Worm (Caenorhabditis elegans) whole organism, late embryonic: Measurements from ENCODE around the gene kel-1.
A peak's percentile ranks its signal among the peaks of the same experiment; 100 is the strongest.

Experiments
- C38D4.7 ChIP-seq: fragments of 200-800 bp; sonication (Bioruptor generic); optimal IDR thresholded peaks from 2 replicates; lab custom pipeline; 2018; ENCODE audit warnings: mild to moderate bottlenecking, missing genetic modification characterization, moderate library complexity, missing compliant biosample characterization
- F13H6.1 ChIP-seq: sonication (generic microtip); optimal IDR thresholded peaks from 2 replicates; lab custom pipeline; 2016; ENCODE audit warnings: missing genetic modification characterization, missing compliant biosample characterization
- Y22D7AL.16 ChIP-seq: sonication (generic microtip); optimal IDR thresholded peaks from 2 replicates; lab custom pipeline; 2016; ENCODE audit warnings: missing genetic modification characterization, missing compliant biosample characterization
- ahr-1 ChIP-seq: sonication (generic microtip); optimal IDR thresholded peaks from 2 replicates; lab custom pipeline; 2016; ENCODE audit warnings: missing genetic modification characterization, missing compliant biosample characterization
- ama-1 ChIP-seq: fragments of 150-350 bp; optimal IDR thresholded peaks from 2 replicates; lab custom pipeline; 2014
- ceh-14 ChIP-seq: sonication (generic microtip); optimal IDR thresholded peaks from 2 replicates; lab custom pipeline; 2016; ENCODE audit warnings: missing genotype, missing genetic modification characterization, missing compliant biosample characterization
- ceh-19 ChIP-seq: fragments of 200-800 bp; sonication (Bioruptor generic); optimal IDR thresholded peaks from 2 replicates; lab custom pipeline; 2018; ENCODE audit warnings: mild to moderate bottlenecking, missing genetic modification characterization, missing compliant biosample characterization
- ceh-2 ChIP-seq: sonication (generic microtip); optimal IDR thresholded peaks from 2 replicates; lab custom pipeline; 2016; ENCODE audit warnings: missing genotype, missing genetic modification characterization, missing compliant biosample characterization
- ceh-24 ChIP-seq: sonication (generic microtip); optimal IDR thresholded peaks from 2 replicates; lab custom pipeline; 2016; ENCODE audit warnings: mild to moderate bottlenecking, missing genetic modification characterization, missing compliant biosample characterization
- ceh-48 ChIP-seq: sonication (generic microtip); optimal IDR thresholded peaks from 2 replicates; lab custom pipeline; 2016; ENCODE audit warnings: missing genetic modification characterization, inconsistent platforms, missing compliant biosample characterization
- ceh-9 ChIP-seq: sonication (generic microtip); optimal IDR thresholded peaks from 2 replicates; lab custom pipeline; 2016; ENCODE audit warnings: mild to moderate bottlenecking, missing genetic modification characterization, inconsistent platforms, missing compliant biosample characterization
- elt-4 ChIP-seq: sonication (generic microtip); optimal IDR thresholded peaks from 2 replicates; lab custom pipeline; 2016; ENCODE audit warnings: missing genetic modification characterization, missing compliant biosample characterization
- fax-1 ChIP-seq: sonication (generic microtip); optimal IDR thresholded peaks from 2 replicates; lab custom pipeline; 2016; ENCODE audit warnings: missing genotype, missing genetic modification characterization, missing compliant biosample characterization
- fkh-10 ChIP-seq: fragments of 150-350 bp; optimal IDR thresholded peaks from 2 replicates; lab custom pipeline; 2014; ENCODE audit warnings: missing biosample characterization, missing genetic modification reagents, missing genetic modification characterization
- gmeb-2 ChIP-seq: sonication (generic microtip); optimal IDR thresholded peaks from 2 replicates; lab custom pipeline; 2016; ENCODE audit warnings: missing genetic modification characterization, inconsistent platforms, missing compliant biosample characterization
- hlh-13 ChIP-seq: fragments of 200-800 bp; sonication (Bioruptor generic); optimal IDR thresholded peaks from 2 replicates; lab custom pipeline; 2018; ENCODE audit warnings: mild to moderate bottlenecking, missing genetic modification characterization, missing compliant biosample characterization
- hlh-6 ChIP-seq: sonication (generic microtip); optimal IDR thresholded peaks from 2 replicates; lab custom pipeline; 2016; ENCODE audit warnings: missing genotype, missing genetic modification characterization, missing compliant biosample characterization
- hlh-8 ChIP-seq: sonication (generic microtip); optimal IDR thresholded peaks from 2 replicates; lab custom pipeline; 2016; ENCODE audit warnings: missing genotype, missing genetic modification characterization, missing compliant biosample characterization
- lin-11 ChIP-seq: fragments of 200-800 bp; sonication (Bioruptor generic); optimal IDR thresholded peaks from 2 replicates; lab custom pipeline; 2018; ENCODE audit warnings: mild to moderate bottlenecking, missing genetic modification characterization, missing compliant biosample characterization
- madf-2 ChIP-seq: sonication (generic microtip); optimal IDR thresholded peaks from 2 replicates; lab custom pipeline; 2017; ENCODE audit warnings: missing genetic modification characterization, missing compliant biosample characterization
- mec-3 ChIP-seq: sonication (generic microtip); optimal IDR thresholded peaks from 2 replicates; lab custom pipeline; 2016; ENCODE audit warnings: borderline replicate concordance, missing genetic modification characterization, missing compliant biosample characterization
- nfya-1 ChIP-seq: sonication (generic microtip); optimal IDR thresholded peaks from 2 replicates; lab custom pipeline; 2017; ENCODE audit warnings: missing genetic modification characterization, mild to moderate bottlenecking, missing compliant biosample characterization, antibody characterized with exemption, moderate library complexity
- nhr-11 ChIP-seq: fragments of 150-350 bp; optimal IDR thresholded peaks from 2 replicates; lab custom pipeline; 2014; ENCODE audit warnings: missing biosample characterization, missing genetic modification characterization
- nhr-232 ChIP-seq: sonication (generic microtip); optimal IDR thresholded peaks from 2 replicates; lab custom pipeline; 2016; ENCODE audit warnings: missing genetic modification characterization, missing compliant biosample characterization
- odd-2 ChIP-seq: sonication (generic microtip); optimal IDR thresholded peaks from 2 replicates; lab custom pipeline; 2017; ENCODE audit warnings: antibody characterized with exemption, mild to moderate bottlenecking, missing genetic modification characterization, missing compliant biosample characterization
- pag-3 ChIP-seq: sonication (generic microtip); optimal IDR thresholded peaks from 2 replicates; lab custom pipeline; 2016; ENCODE audit warnings: missing compliant biosample characterization, missing genetic modification characterization, borderline replicate concordance
- pat-9 ChIP-seq: fragments of 200-800 bp; sonication (Bioruptor generic); optimal IDR thresholded peaks from 2 replicates; lab custom pipeline; 2018; ENCODE audit warnings: mild to moderate bottlenecking, missing genetic modification characterization, moderate library complexity, missing compliant biosample characterization
- pax-1 ChIP-seq: fragments of 150-350 bp; optimal IDR thresholded peaks from 2 replicates; lab custom pipeline; 2014; ENCODE audit warnings: missing biosample characterization, missing genetic modification characterization
- pha-2 ChIP-seq: sonication (generic microtip); optimal IDR thresholded peaks from 2 replicates; lab custom pipeline; 2017; ENCODE audit warnings: mild to moderate bottlenecking, missing genetic modification characterization, missing compliant biosample characterization
- pqm-1 ChIP-seq: sonication (generic microtip); optimal IDR thresholded peaks from 2 replicates; lab custom pipeline; 2016; ENCODE audit warnings: missing genetic modification characterization, missing compliant biosample characterization
- pros-1 ChIP-seq: fragments of 150-350 bp; optimal IDR thresholded peaks from 2 replicates; lab custom pipeline; 2014; ENCODE audit warnings: missing biosample characterization, missing genetic modification reagents, missing genetic modification characterization
- rnt-1 ChIP-seq: sonication (generic microtip); optimal IDR thresholded peaks from 2 replicates; lab custom pipeline; 2016; ENCODE audit warnings: missing genetic modification characterization, missing compliant biosample characterization
- sox-2 ChIP-seq: fragments of 200-800 bp; sonication (Bioruptor generic); IDR thresholded peaks from 2 replicates; pipeline ENCODE4 v1.3.6; 2022; ENCODE audit warnings: missing genetic modification reagents, missing genetic modification characterization, missing compliant biosample characterization
- syd-9 ChIP-seq: sonication (generic microtip); optimal IDR thresholded peaks from 2 replicates; lab custom pipeline; 2016; ENCODE audit warnings: mild to moderate bottlenecking, missing genetic modification characterization, moderate library complexity, missing compliant biosample characterization
- tbx-7 ChIP-seq: sonication (generic microtip); optimal IDR thresholded peaks from 2 replicates; lab custom pipeline; 2016; ENCODE audit warnings: missing genotype, missing genetic modification characterization, missing compliant biosample characterization
- unc-42 ChIP-seq: sonication (generic microtip); optimal IDR thresholded peaks from 2 replicates; lab custom pipeline; 2016; ENCODE audit warnings: missing genotype, missing genetic modification characterization, missing compliant biosample characterization
- unc-86 ChIP-seq: sonication (generic microtip); optimal IDR thresholded peaks from 2 replicates; lab custom pipeline; 2016; ENCODE audit warnings: missing genetic modification characterization, missing compliant biosample characterization
- ztf-16 ChIP-seq: sonication (generic microtip); optimal IDR thresholded peaks from 2 replicates; lab custom pipeline; 2017; ENCODE audit warnings: missing genetic modification characterization, missing compliant biosample characterization

Gene kel-1

DNA sequence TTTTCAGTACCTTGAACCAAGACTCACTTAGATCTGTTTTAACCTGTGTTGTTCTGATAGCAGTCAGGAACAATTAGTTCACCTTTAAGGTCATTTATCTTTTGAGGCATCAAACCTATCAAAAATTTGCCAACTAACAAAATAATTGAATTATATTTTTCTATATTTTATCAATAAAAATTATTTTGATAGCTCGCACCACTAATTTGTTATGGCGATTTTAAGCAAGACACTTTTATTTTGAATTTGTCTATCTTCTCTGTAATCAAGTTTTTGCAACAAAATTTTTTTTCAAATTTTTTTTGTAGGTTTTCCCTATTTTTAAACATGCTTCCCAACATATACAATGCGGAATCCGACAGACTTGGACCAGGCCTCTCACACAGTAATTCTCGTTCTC is at the start of gene kel-1:
Gene kel-1 (plus strand): TSS at position 301 of the 400 bp plus-strand sequence.
- TF ChIP-seq ceh-48 (tag; lab: Kevin White, UChicago): no peak
- no peak for TF ChIP-seq lin-11 (tag; lab: Kevin White, UChicago)
- TF ChIP-seq ztf-16 (tag; lab: Kevin White, UChicago): no peak
- no peak for TF ChIP-seq fax-1 (tag; lab: Kevin White, UChicago)
- no peak for TF ChIP-seq ama-1 (lab: Kevin White, UChicago)
- no peak for TF ChIP-seq pha-2 (tag; lab: Kevin White, UChicago)
- TF ChIP-seq ceh-2 (tag; lab: Kevin White, UChicago): no peak
- no peak for TF ChIP-seq pros-1 (tag; lab: Kevin White, UChicago)
- no peak for TF ChIP-seq ceh-14 (tag; lab: Kevin White, UChicago)
- TF ChIP-seq nfya-1 (tag; lab: Kevin White, UChicago): no peak

DNA sequence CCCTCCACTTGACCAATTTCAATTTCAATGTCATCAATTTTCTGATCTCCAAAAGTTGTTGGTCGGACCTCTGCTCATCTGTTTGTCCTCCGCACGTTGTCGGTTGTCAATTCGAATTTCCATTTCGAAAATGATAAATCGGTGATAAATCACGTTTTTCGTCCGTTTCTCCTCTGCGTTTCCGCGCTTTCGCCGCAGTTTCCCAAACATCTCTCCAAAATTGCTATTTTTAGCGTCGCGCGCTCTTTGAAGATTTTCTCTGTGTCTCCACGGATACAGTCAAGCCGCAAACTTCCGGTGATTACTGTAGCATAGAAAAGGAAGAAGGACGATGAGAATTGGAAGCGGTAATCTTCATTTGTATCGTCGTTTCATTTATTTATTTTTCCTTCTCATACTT is 46.7 kb upstream of the kel-1 start:
- no peak for TF ChIP-seq ahr-1 (tag; lab: Kevin White, UChicago)
- TF ChIP-seq nhr-11: no peak
- TF ChIP-seq pqm-1 (tag; lab: Kevin White, UChicago): no peak
- no peak for TF ChIP-seq ceh-9 (tag; lab: Kevin White, UChicago)
- TF ChIP-seq ceh-19 (GFP tag; lab: Kevin White, UChicago): no peak
- no peak for TF ChIP-seq hlh-8
- no peak for TF ChIP-seq gmeb-2 (tag; lab: Kevin White, UChicago)
- TF ChIP-seq mec-3 (tag; lab: Kevin White, UChicago): no peak
- TF ChIP-seq sox-2: no peak
- no peak for TF ChIP-seq tbx-7 (tag; lab: Kevin White, UChicago)
- no peak for TF ChIP-seq pax-1
- TF ChIP-seq pat-9 (tag; lab: Kevin White, UChicago): no peak
- no peak for TF ChIP-seq C38D4.7 (GFP tag; lab: Kevin White, UChicago)
- TF ChIP-seq ceh-24: no peak
- no peak for TF ChIP-seq pros-1 (tag; lab: Kevin White, UChicago)
- no peak for TF ChIP-seq ceh-14 (tag; lab: Kevin White, UChicago)
- TF ChIP-seq elt-4 (tag; lab: Kevin White, UChicago): no peak

DNA sequence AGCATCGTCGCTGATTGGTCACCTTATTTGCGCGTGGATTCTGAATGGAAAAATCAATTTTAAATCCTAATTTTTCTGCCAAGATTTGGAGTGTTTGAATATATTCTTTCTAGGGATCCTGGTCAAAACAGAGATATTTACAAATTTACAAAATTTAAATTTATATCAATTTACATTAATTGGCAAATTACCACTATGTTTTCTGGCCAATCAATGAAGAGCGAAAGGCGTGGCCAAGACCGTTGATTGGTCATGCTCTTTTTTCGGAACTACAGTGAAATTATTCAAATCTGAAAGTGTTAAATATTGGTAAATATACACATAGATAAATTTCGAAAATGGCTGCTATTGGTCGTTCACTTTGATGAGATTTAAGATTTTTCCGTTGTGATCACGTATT is 46.0 kb upstream of the kel-1 start:
- no peak for TF ChIP-seq hlh-6
- peak; percentile 51 for TF ChIP-seq nfya-1 (tag; lab: Kevin White, UChicago)
- no peak for TF ChIP-seq unc-86
- TF ChIP-seq, all 69 proteins: peak for 1

DNA sequence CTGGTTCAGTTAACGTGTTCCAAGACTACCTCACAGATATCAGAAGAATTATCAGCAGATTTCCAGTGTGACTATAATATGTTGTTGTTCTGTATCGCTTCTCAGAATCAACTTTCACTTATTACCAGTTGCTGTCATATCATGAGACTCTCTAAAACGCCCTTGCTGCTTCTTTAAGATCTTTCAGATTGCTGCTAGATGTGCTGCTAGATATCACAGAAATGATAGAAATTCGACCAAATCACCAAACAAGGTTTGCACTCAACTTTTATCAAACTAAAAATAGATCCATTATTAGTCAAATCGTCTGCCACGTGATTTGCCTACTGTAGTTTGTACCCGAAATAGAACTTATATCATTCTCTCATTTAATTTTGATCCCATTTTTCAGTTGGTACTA is 44.2 kb upstream of the kel-1 start:
- TF ChIP-seq syd-9 (tag; lab: Kevin White, UChicago) (no peak), unc-86 (no peak), sox-2 (no peak), odd-2 (tag; lab: Kevin White, UChicago) (no peak), Y22D7AL.16 (tag; lab: Kevin White, UChicago) (no peak), rnt-1 (no peak), F13H6.1 (tag; lab: Kevin White, UChicago) (no peak), hlh-13 (GFP tag; lab: Kevin White, UChicago) (no peak), madf-2 (tag; lab: Kevin White, UChicago) (no peak), ahr-1 (tag; lab: Kevin White, UChicago) (no peak), unc-42 (tag; lab: Kevin White, UChicago) (no peak), pag-3 (tag; lab: Kevin White, UChicago) (no peak)

DNA sequence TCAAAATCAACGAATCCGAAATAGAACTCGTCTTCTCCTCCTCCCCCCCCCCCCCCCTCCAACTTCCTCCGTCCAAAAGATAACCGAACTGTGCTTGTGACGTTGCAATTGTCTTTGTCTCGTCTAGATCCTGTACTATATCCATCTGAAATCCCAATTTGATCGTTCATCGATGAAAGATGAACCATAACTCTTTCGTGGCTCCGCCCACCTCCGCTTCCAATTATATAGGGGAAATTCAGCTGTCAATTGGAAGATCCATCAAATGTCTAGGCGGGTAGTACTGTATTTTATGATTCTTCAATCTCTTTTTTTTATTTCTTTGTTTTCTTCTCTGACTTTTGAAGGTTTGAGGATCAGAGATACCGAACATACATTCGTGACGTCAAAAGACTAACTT is 43.4 kb upstream of the kel-1 start:
- TF ChIP-seq hlh-8 (no peak), F13H6.1 (tag; lab: Kevin White, UChicago) (no peak), nhr-11 (no peak), nhr-232 (tag; lab: Kevin White, UChicago) (no peak), fkh-10 (GFP tag; lab: Kevin White, UChicago) (no peak), pha-2 (tag; lab: Kevin White, UChicago) (no peak), ztf-16 (tag; lab: Kevin White, UChicago) (no peak)
